Worm (Caenorhabditis elegans) whole organism, late embryonic: ENCODE measurements around the gene nmgp-1.

Source experiments
- ceh-34 ChIP-seq: sonication (generic microtip); optimal IDR thresholded peaks from 2 replicates; lab custom pipeline; 2016; ENCODE audit warnings: mild to moderate bottlenecking, missing genetic modification characterization, missing compliant biosample characterization
- dmd-4 ChIP-seq: sonication (generic microtip); optimal IDR thresholded peaks from 2 replicates; lab custom pipeline; 2016; ENCODE audit warnings: borderline replicate concordance, missing genetic modification characterization, missing compliant biosample characterization
- hlh-8 ChIP-seq: sonication (generic microtip); optimal IDR thresholded peaks from 2 replicates; lab custom pipeline; 2016; ENCODE audit warnings: missing genotype, missing genetic modification characterization, missing compliant biosample characterization
- lin-11 ChIP-seq: fragments of 200-800 bp; sonication (Bioruptor generic); optimal IDR thresholded peaks from 2 replicates; lab custom pipeline; 2018; ENCODE audit warnings: mild to moderate bottlenecking, missing genetic modification characterization, missing compliant biosample characterization
- unc-86 ChIP-seq: sonication (generic microtip); optimal IDR thresholded peaks from 2 replicates; lab custom pipeline; 2016; ENCODE audit warnings: missing genetic modification characterization, missing compliant biosample characterization

DNA sequence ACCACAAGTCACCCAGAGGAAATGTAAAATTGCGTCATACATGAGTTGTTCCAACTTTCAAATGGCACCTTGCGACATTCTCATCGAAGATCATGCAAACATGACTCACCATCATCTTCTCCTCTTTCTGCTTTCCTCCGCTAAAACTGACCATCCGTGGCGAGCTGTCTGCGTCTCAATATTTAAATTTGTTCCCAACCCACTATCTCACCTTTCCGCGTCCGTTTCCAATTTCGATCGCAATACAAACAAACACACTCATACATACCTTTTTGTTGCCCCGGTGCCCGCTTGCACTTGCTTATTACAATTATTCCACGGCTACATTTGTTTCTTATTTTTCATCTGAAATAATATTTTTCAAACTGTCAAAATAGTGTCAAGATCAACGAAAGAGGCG lies at the start of gene nmgp-1:
- TF ChIP-seq unc-86 (tag; lab: Kevin White, UChicago) (no peak), hlh-8 (tag; lab: Kevin White, UChicago) (no peak), lin-11 (no peak), ceh-34 (tag; lab: Kevin White, UChicago) (peak; percentile 54), dmd-4 (no peak)
